Worm (Caenorhabditis elegans): ENCODE measurements around the gene cct-8.

Gene cct-8

ce11 chrIV:1123357-1123756, 29.6 kb upstream of the cct-8 start:
- TF ChIP-seq set-16 (GFP tag; IDR thresholded peaks at IDR 0.05) (peak; percentile 37; the same call in 1 of the 2 replicates), hif-1 (tag; optimal IDR thresholded peaks at IDR 0.05) (no peak)

ce11 chrIV:1121511-1121910, 27.8 kb upstream of the cct-8 start:
- peak; percentile 91 for TF ChIP-seq set-16 (GFP tag; IDR thresholded peaks at IDR 0.05)
- TF ChIP-seq egl-43 (GFP tag; IDR thresholded peaks at IDR 0.05) = 0 out of 2 replicates have a peak, but pooled peaks have one; percentile 37
- TF ChIP-seq T20F7.1 (GFP tag; optimal IDR thresholded peaks at IDR 0.05) = no peak
- no peak for TF ChIP-seq attf-4 (tag; optimal IDR thresholded peaks at IDR 0.05)
- TF ChIP-seq zag-1 (tag; optimal IDR thresholded peaks at IDR 0.05) = no peak

ce11 chrIV:1120865-1121264, 27.1 kb upstream of the cct-8 start:
- TF ChIP-seq egl-43 (GFP tag; IDR thresholded peaks at IDR 0.05) (0 out of 2 replicates have a peak, but pooled peaks have one; percentile 22), T20F7.1 (GFP tag; optimal IDR thresholded peaks at IDR 0.05) (no peak), php-3 (GFP tag; IDR thresholded peaks at IDR 0.05) (no peak), D1046.2 (GFP tag; IDR thresholded peaks at IDR 0.05) (peak; percentile 85; the same call in 1 of the 2 replicates), fkh-10 (GFP tag; optimal IDR thresholded peaks at IDR 0.05) (no peak), nhr-77 (tag; optimal IDR thresholded peaks at IDR 0.05) (no peak), dmd-8 (GFP tag; IDR thresholded peaks at IDR 0.05) (no peak), hlh-30 (tag; optimal IDR thresholded peaks at IDR 0.05; ENCODE audit: insufficient read depth) (no peak), zfp-2 (tag; optimal IDR thresholded peaks at IDR 0.05) (no peak), set-16 (GFP tag; IDR thresholded peaks at IDR 0.05) (peak; percentile 61), F49E8.2 (tag; optimal IDR thresholded peaks at IDR 0.05; ENCODE audit: borderline replicate concordance) (no peak), spr-1 (tag; optimal IDR thresholded peaks at IDR 0.05) (no peak), dmd-6 (GFP tag; IDR thresholded peaks at IDR 0.05) (no peak), F26F4.8 (GFP tag; conservative IDR thresholded peaks at IDR 0.05) (0 out of 2 replicates have a peak, but pooled peaks have one; percentile 49), nhr-237 (tag; optimal IDR thresholded peaks at IDR 0.05) (no peak), arid-1 (GFP tag; conservative IDR thresholded peaks at IDR 0.05) (no peak)

- TF ChIP-seq daf-19 (GFP tag; conservative IDR thresholded peaks at IDR 0.05) (no peak), lin-15B (tag; optimal IDR thresholded peaks at IDR 0.05) (no peak), ama-1 (optimal IDR thresholded peaks at IDR 0.05) (no peak), ctbp-1 (GFP tag; IDR thresholded peaks at IDR 0.05) (no peak), nhr-102 (tag; optimal IDR thresholded peaks at IDR 0.05) (no peak), dpl-1 (GFP tag; optimal IDR thresholded peaks at IDR 0.05) (no peak), nhr-6 (tag; optimal IDR thresholded peaks at IDR 0.05) (no peak), hif-1 (tag; optimal IDR thresholded peaks at IDR 0.05) (no peak), daf-12 (tag; optimal IDR thresholded peaks at IDR 0.05) (no peak), mep-1 (tag; optimal IDR thresholded peaks at IDR 0.05) (no peak), zip-11 (GFP tag; IDR thresholded peaks at IDR 0.05) (no peak), zfp-3 (GFP tag; conservative IDR thresholded peaks at IDR 0.05) (no peak), fkh-10 (GFP tag; optimal IDR thresholded peaks at IDR 0.05) (no peak), lin-29 (GFP tag; IDR thresholded peaks at IDR 0.05) (no peak), lin-1 (GFP tag; IDR thresholded peaks at IDR 0.05) (no peak), lin-38 (GFP tag; IDR thresholded peaks at IDR 0.05) (no peak), pha-4 (GFP tag; IDR thresholded peaks at IDR 0.05) (no peak), pha-4 (tag; optimal IDR thresholded peaks at IDR 0.05) (no peak)
Observed at ce11 chrIV:1118566-1118965, 24.8 kb upstream of the cct-8 start, which contains the start of gene srx-13. srx-13 (minus strand) TSS chrIV:1118666.

ce11 chrIV:1113638-1114037, 19.9 kb upstream of the cct-8 start, which contains the start of gene srx-14:
srx-14 (minus strand) TSS chrIV:1113738.
- TF ChIP-seq hif-1 (tag; optimal IDR thresholded peaks at IDR 0.05) = no peak
- TF ChIP-seq mep-1 (tag; optimal IDR thresholded peaks at IDR 0.05) = no peak
- no peak for TF ChIP-seq skn-1 (tag; optimal IDR thresholded peaks at IDR 0.05)
- TF ChIP-seq fos-1 (tag; optimal IDR thresholded peaks at IDR 0.05) = no peak
- TF ChIP-seq php-3 (GFP tag; IDR thresholded peaks at IDR 0.05) = no peak
- TF ChIP-seq nhr-42 (GFP tag; IDR thresholded peaks at IDR 0.05) = no peak
- TF ChIP-seq lin-1 (GFP tag; IDR thresholded peaks at IDR 0.05) = no peak
- no peak for TF ChIP-seq F49E8.2 (tag; optimal IDR thresholded peaks at IDR 0.05; ENCODE audit: borderline replicate concordance)
- no peak for TF ChIP-seq madf-5 (GFP tag; IDR thresholded peaks at IDR 0.05)
- TF ChIP-seq T20F7.1 (GFP tag; optimal IDR thresholded peaks at IDR 0.05) = no peak
- no peak for TF ChIP-seq zag-1 (tag; optimal IDR thresholded peaks at IDR 0.05)
- no peak for TF ChIP-seq Y48G9A.11 (GFP tag; IDR thresholded peaks at IDR 0.05)
- TF ChIP-seq tra-1 (GFP tag; IDR thresholded peaks at IDR 0.05) = no peak
- TF ChIP-seq Y75B8A.6 (GFP tag; IDR thresholded peaks at IDR 0.05) = no peak
- no peak for TF ChIP-seq hlh-30 (tag; optimal IDR thresholded peaks at IDR 0.05; ENCODE audit: insufficient read depth)

All from whole organism, L4 larva.